Worm (Caenorhabditis elegans) whole organism, L1 larva: ENCODE data around the gene C34F6.7.

ENCODE experiments used
- C16A3.4 ChIP-seq: fragments of 150-350 bp; optimal IDR thresholded peaks from 2 replicates; lab custom pipeline; 2014; ENCODE audit warnings: missing biosample characterization, missing genetic modification characterization
- F16B12.6 ChIP-seq: fragments of 150-350 bp; optimal IDR thresholded peaks from 2 replicates; lab custom pipeline; 2014; ENCODE audit warnings: missing biosample characterization, missing genetic modification characterization
- aha-1 ChIP-seq: fragments of 150-350 bp; optimal IDR thresholded peaks from 2 replicates; lab custom pipeline; 2014; ENCODE audit warnings: missing biosample characterization, missing genetic modification characterization
- aly-2 ChIP-seq: fragments of 150-350 bp; optimal IDR thresholded peaks from 2 replicates; lab custom pipeline; 2014; ENCODE audit warnings: missing biosample characterization, missing genetic modification characterization
- ama-1 ChIP-seq: fragments of 150-350 bp; optimal IDR thresholded peaks from 2 replicates; lab custom pipeline; 2014
- blmp-1 ChIP-seq: fragments of 150-350 bp; optimal IDR thresholded peaks from 2 replicates; lab custom pipeline; 2014; ENCODE audit warnings: missing biosample characterization, missing genetic modification characterization
- ceh-8 ChIP-seq: fragments of 200-800 bp; sonication (Bioruptor generic); optimal IDR thresholded peaks from 2 replicates; lab custom pipeline; 2018; ENCODE audit warnings: mild to moderate bottlenecking, missing genetic modification characterization, moderate library complexity, missing compliant biosample characterization
- efl-1 ChIP-seq, 4 experiments: fragments of 150-350 bp; optimal IDR thresholded peaks in 3 of 4; peaks in 1 of 4; 1 replicate in 1 of 4; 2 replicates in 3 of 4; lab custom pipeline; 2014; ENCODE audit warnings: missing biosample characterization in 2 of 4, missing genetic modification characterization in 2 of 4, missing genetic modification reagents in 2 of 4
- efl-3 ChIP-seq: fragments of 200-800 bp; sonication (Bioruptor generic); optimal IDR thresholded peaks from 2 replicates; lab custom pipeline; 2018; ENCODE audit warnings: mild to moderate bottlenecking, missing genetic modification characterization, missing compliant biosample characterization
- egl-13 ChIP-seq: sonication (generic microtip); optimal IDR thresholded peaks from 2 replicates; lab custom pipeline; 2016; ENCODE audit warnings: missing genotype, missing genetic modification reagents, missing genetic modification characterization, missing compliant biosample characterization
- elt-3 ChIP-seq, 6 experiments: fragments of 150-350 bp in 1 of 6; sonication (generic microtip); optimal IDR thresholded peaks; 2 replicates each; lab custom pipeline; 2017 to 2018; ENCODE audit warnings: missing biosample characterization in 6 of 6, missing genetic modification characterization in 6 of 6, inconsistent platforms in 1 of 6
- ets-5 ChIP-seq: fragments of 200-800 bp; sonication (Bioruptor generic); IDR thresholded peaks from 2 replicates; pipeline ENCODE4 v1.3.6; 2022; ENCODE audit warnings: missing genetic modification characterization, missing compliant biosample characterization
- fkh-10 ChIP-seq: sonication (generic microtip); optimal IDR thresholded peaks from 2 replicates; lab custom pipeline; 2017; ENCODE audit warnings: missing biosample characterization, missing genetic modification reagents, missing genetic modification characterization
- fkh-4 ChIP-seq: sonication (generic microtip); optimal IDR thresholded peaks from 2 replicates; lab custom pipeline; 2016; ENCODE audit warnings: missing compliant biosample characterization, missing genetic modification characterization, borderline replicate concordance
- grh-1 ChIP-seq: fragments of 200-800 bp; sonication (Bioruptor generic); IDR thresholded peaks from 2 replicates; pipeline ENCODE4 v1.3.6; 2022; ENCODE audit warnings: missing genetic modification reagents, missing genetic modification characterization, missing compliant biosample characterization
- hlh-17 ChIP-seq: fragments of 200-800 bp; sonication (Bioruptor generic); optimal IDR thresholded peaks from 2 replicates; lab custom pipeline; 2018; ENCODE audit warnings: missing genetic modification characterization, mild to moderate bottlenecking, missing compliant biosample characterization, moderate library complexity, borderline replicate concordance
- hlh-4 ChIP-seq: sonication (generic microtip); optimal IDR thresholded peaks from 2 replicates; lab custom pipeline; 2016; ENCODE audit warnings: mild to moderate bottlenecking, missing genetic modification characterization, missing compliant biosample characterization
- hpl-2 ChIP-seq: fragments of 150-350 bp; optimal IDR thresholded peaks from 2 replicates; lab custom pipeline; 2014; ENCODE audit warnings: missing biosample characterization, missing genetic modification reagents, missing genetic modification characterization
- isw-1 ChIP-seq: fragments of 200-800 bp; sonication (Bioruptor generic); IDR thresholded peaks from 2 replicates; pipeline ENCODE4 v1.3.6; 2022; ENCODE audit warnings: missing genetic modification characterization, missing compliant biosample characterization
- lin-14 ChIP-seq: fragments of 200-800 bp; sonication (Bioruptor generic); optimal IDR thresholded peaks from 2 replicates; lab custom pipeline; 2018; ENCODE audit warnings: mild to moderate bottlenecking, missing genetic modification characterization, moderate library complexity, missing compliant biosample characterization
- lin-15B ChIP-seq: fragments of 150-350 bp; sonication (generic microtip); optimal IDR thresholded peaks from 3 replicates; lab custom pipeline; 2014; ENCODE audit warnings: missing biosample characterization, missing genetic modification characterization
- lin-35 ChIP-seq, 2 experiments: fragments of 150-350 bp; optimal IDR thresholded peaks; 2 replicates each; lab custom pipeline; 2014; ENCODE audit warnings: missing biosample characterization in 2 of 2, missing genetic modification characterization in 2 of 2, missing genetic modification reagents in 2 of 2
- lir-3 ChIP-seq: sonication (generic microtip); optimal IDR thresholded peaks from 2 replicates; lab custom pipeline; 2016; ENCODE audit warnings: mild to moderate bottlenecking, missing genetic modification characterization, moderate library complexity, missing compliant biosample characterization; ENCODE audit not compliant: poor library complexity
- lsy-2 ChIP-seq, 2 experiments: fragments of 150-350 bp; optimal IDR thresholded peaks; 2 replicates each; lab custom pipeline; 2014; ENCODE audit warnings: missing biosample characterization in 2 of 2, missing genetic modification characterization in 2 of 2
- mab-9 ChIP-seq: fragments of 200-800 bp; sonication (Bioruptor generic); IDR thresholded peaks from 2 replicates; pipeline ENCODE4 v1.3.6; 2022; ENCODE audit warnings: missing genetic modification reagents, missing genetic modification characterization, missing compliant biosample characterization
- nhr-11 ChIP-seq: fragments of 150-350 bp; optimal IDR thresholded peaks from 2 replicates; lab custom pipeline; 2014; ENCODE audit warnings: missing biosample characterization, missing genetic modification characterization
- nhr-12 ChIP-seq: sonication (generic microtip); optimal IDR thresholded peaks from 2 replicates; lab custom pipeline; 2017; ENCODE audit warnings: missing biosample characterization, missing genetic modification characterization
- nhr-19 ChIP-seq: fragments of 200-800 bp; sonication (Bioruptor generic); conservative IDR thresholded peaks from 2 replicates; pipeline ENCODE4 v1.3.6; 2022; ENCODE audit warnings: missing genetic modification characterization, missing compliant biosample characterization
- nhr-20 ChIP-seq: sonication (generic microtip); optimal IDR thresholded peaks from 2 replicates; lab custom pipeline; 2016; ENCODE audit warnings: mild to moderate bottlenecking, missing genetic modification characterization, missing compliant biosample characterization
- nhr-237 ChIP-seq: fragments of 150-350 bp; optimal IDR thresholded peaks from 2 replicates; lab custom pipeline; 2014; ENCODE audit warnings: missing biosample characterization, missing genetic modification characterization
- nhr-28 ChIP-seq: fragments of 150-350 bp; optimal IDR thresholded peaks from 2 replicates; lab custom pipeline; 2014; ENCODE audit warnings: missing biosample characterization, missing genetic modification characterization
- nhr-71 ChIP-seq: sonication (generic microtip); optimal IDR thresholded peaks from 2 replicates; lab custom pipeline; 2016; ENCODE audit warnings: mild to moderate bottlenecking, missing genetic modification characterization, moderate library complexity, missing compliant biosample characterization
- nhr-77 ChIP-seq: fragments of 150-350 bp; optimal IDR thresholded peaks from 2 replicates; lab custom pipeline; 2014; ENCODE audit warnings: missing biosample characterization, missing genetic modification characterization
- nhr-85 ChIP-seq: sonication (generic microtip); peaks from one replicate; lab custom pipeline; 2016; ENCODE audit warnings: missing genetic modification characterization, inconsistent platforms, missing compliant biosample characterization
- nhr-90 ChIP-seq: sonication (generic microtip); optimal IDR thresholded peaks from 2 replicates; lab custom pipeline; 2016; ENCODE audit warnings: mild to moderate bottlenecking, missing genetic modification characterization, missing compliant biosample characterization; ENCODE audit not compliant: poor library complexity
- pag-3 ChIP-seq: sonication (generic microtip); optimal IDR thresholded peaks from 2 replicates; lab custom pipeline; 2017; ENCODE audit warnings: missing genetic modification characterization, mild to moderate bottlenecking, missing compliant biosample characterization, antibody characterized with exemption, borderline replicate concordance; ENCODE audit not compliant: insufficient read depth
- pax-3 ChIP-seq: fragments of 200-800 bp; sonication (Bioruptor generic); optimal IDR thresholded peaks from 2 replicates; lab custom pipeline; 2018; ENCODE audit warnings: mild to moderate bottlenecking, missing genetic modification characterization, moderate library complexity, missing compliant biosample characterization
- pqm-1 ChIP-seq: sonication (generic microtip); optimal IDR thresholded peaks from 3 replicates; lab custom pipeline; 2017; ENCODE audit warnings: missing biosample characterization, missing genetic modification characterization
- rnt-1 ChIP-seq: sonication (generic microtip); optimal IDR thresholded peaks from 2 replicates; lab custom pipeline; 2016; ENCODE audit warnings: mild to moderate bottlenecking, missing genetic modification characterization, moderate library complexity, missing compliant biosample characterization
- snpc-4 ChIP-seq: fragments of 150-350 bp; optimal IDR thresholded peaks from 2 replicates; lab custom pipeline; 2014; ENCODE audit warnings: missing biosample characterization, missing genetic modification characterization
- snu-23 ChIP-seq: sonication (generic microtip); optimal IDR thresholded peaks from 2 replicates; lab custom pipeline; 2016; ENCODE audit warnings: missing genetic modification characterization, missing compliant biosample characterization
- sox-4 ChIP-seq: sonication (generic microtip); optimal IDR thresholded peaks from 2 replicates; lab custom pipeline; 2016; ENCODE audit warnings: missing genetic modification characterization, missing compliant biosample characterization
- tbx-2 ChIP-seq: sonication (generic microtip); optimal IDR thresholded peaks from 2 replicates; lab custom pipeline; 2016; ENCODE audit warnings: missing genetic modification characterization, missing compliant biosample characterization
- tlp-1 ChIP-seq: fragments of 150-350 bp; optimal IDR thresholded peaks from 2 replicates; lab custom pipeline; 2014; ENCODE audit warnings: missing biosample characterization, missing genetic modification characterization
- unc-30 ChIP-seq: sonication (generic microtip); optimal IDR thresholded peaks from 2 replicates; lab custom pipeline; 2017; ENCODE audit warnings: missing biosample characterization, missing genetic modification characterization
- unc-62 ChIP-seq: fragments of 150-350 bp; optimal IDR thresholded peaks from 2 replicates; lab custom pipeline; 2014; ENCODE audit warnings: missing biosample characterization, missing genetic modification reagents, missing genetic modification characterization
- unc-98 ChIP-seq: fragments of 200-800 bp; sonication (Bioruptor generic); IDR thresholded peaks from 2 replicates; pipeline ENCODE4 v1.3.6; 2022; ENCODE audit warnings: missing genetic modification characterization, missing compliant biosample characterization
- vab-15 ChIP-seq: sonication (generic microtip); optimal IDR thresholded peaks from 2 replicates; lab custom pipeline; 2017; ENCODE audit warnings: missing genotype, mild to moderate bottlenecking, missing genetic modification characterization, missing compliant biosample characterization
- zag-1 ChIP-seq: fragments of 150-350 bp; optimal IDR thresholded peaks from 2 replicates; lab custom pipeline; 2014; ENCODE audit warnings: missing biosample characterization, missing genetic modification characterization
- zip-4 ChIP-seq: fragments of 200-800 bp; sonication (Bioruptor generic); optimal IDR thresholded peaks from 2 replicates; lab custom pipeline; 2018; ENCODE audit warnings: mild to moderate bottlenecking, missing genetic modification characterization, moderate library complexity, missing compliant biosample characterization
- ztf-11 ChIP-seq, 2 experiments: sonication (generic microtip); optimal IDR thresholded peaks; 2 replicates each; lab custom pipeline; 2016 to 2017; ENCODE audit warnings: missing genetic modification characterization in 2 of 2, missing biosample characterization in 1 of 2, missing compliant biosample characterization in 1 of 2

The C34F6.7 gene

DNA sequence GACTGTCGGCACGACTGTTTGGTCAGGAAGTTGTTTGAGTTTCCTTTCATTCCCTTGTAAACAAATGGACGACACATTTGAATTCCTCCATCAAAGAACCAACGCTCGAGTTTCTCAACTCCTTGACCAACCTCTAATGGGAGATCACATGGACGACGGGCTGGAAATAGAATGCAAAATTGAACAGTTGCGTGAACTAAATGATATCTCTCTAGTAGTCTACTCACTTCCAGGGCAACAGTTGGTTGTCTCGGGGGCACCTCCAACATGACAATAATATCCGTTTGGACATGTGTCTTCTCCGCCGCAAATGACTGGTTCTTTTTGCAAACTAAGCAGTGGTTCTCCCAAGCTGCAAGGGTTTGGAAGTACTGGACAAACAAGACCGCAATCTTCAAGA, 21.6 kb downstream of the C34F6.7 start:
- no peak for TF ChIP-seq pqm-1
- TF ChIP-seq efl-1 (optimal IDR thresholded peaks at IDR 0.05; lab: Kevin White, UChicago) = no peak
- peak in 1 of 2 experiments; percentile 73 for TF ChIP-seq efl-1 (GFP tag; optimal IDR thresholded peaks at IDR 0.05 in 1 of 2; lab: Kevin White, UChicago)
- 0 out of 2 replicates have a peak, but pooled peaks have one; percentile 25 for TF ChIP-seq unc-98 (GFP tag; lab: Robert Waterston, UW)
- TF ChIP-seq rnt-1 (tag; lab: Kevin White, UChicago) = peak; percentile 57
- peak; percentile 65 for TF ChIP-seq lin-14
- TF ChIP-seq nhr-71 = peak; percentile 52
- TF ChIP-seq, all 84 proteins: peak for 5

DNA sequence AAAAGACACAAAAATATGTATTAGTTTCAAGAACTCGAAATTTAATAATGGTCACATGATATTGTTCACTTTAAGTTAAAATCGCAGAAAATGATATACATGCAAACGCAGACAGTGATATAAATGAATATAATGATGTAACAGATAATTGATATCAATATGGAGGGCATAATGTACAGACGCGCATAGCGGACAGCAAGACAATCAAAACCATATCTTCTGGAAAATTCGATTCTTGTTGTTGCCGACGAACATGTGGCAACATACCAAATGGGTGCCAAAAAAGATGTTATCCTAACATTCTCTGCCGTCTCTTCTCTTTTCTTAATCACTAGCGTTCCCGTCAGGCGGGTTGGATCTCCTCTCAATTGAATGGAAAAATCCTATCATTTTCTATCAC, 24.8 kb downstream of the C34F6.7 start:
- TF ChIP-seq snu-23 = peak; percentile 54
- no peak for TF ChIP-seq unc-62 (GFP tag; lab: Kevin White, UChicago)
- TF ChIP-seq nhr-19 (GFP tag; lab: Robert Waterston, UW) = no peak
- no peak for TF ChIP-seq ceh-8 (GFP tag; lab: Kevin White, UChicago)
- TF ChIP-seq ztf-11 (tag; optimal IDR thresholded peaks at IDR 0.05; lab: Kevin White, UChicago) = no peak
- TF ChIP-seq aha-1 (tag; lab: Kevin White, UChicago) = no peak
- TF ChIP-seq nhr-28 (tag; lab: Kevin White, UChicago) = no peak
- TF ChIP-seq zip-4 (GFP tag; lab: Kevin White, UChicago) = no peak
- no peak for TF ChIP-seq tbx-2
- no peak for TF ChIP-seq tlp-1 (tag; lab: Kevin White, UChicago)
- TF ChIP-seq vab-15 = no peak
- peak in 3 of 6 experiments; percentile 7 to 82 (median 31) for TF ChIP-seq elt-3 (tag; optimal IDR thresholded peaks at IDR 0.05; lab: Kevin White, UChicago)
- TF ChIP-seq nhr-77 (tag; lab: Kevin White, UChicago) = no peak
- no peak for TF ChIP-seq nhr-12 (tag; lab: Kevin White, UChicago)
- TF ChIP-seq isw-1 (GFP tag; lab: Robert Waterston, UW) = no peak
- TF ChIP-seq sox-4 (tag; lab: Kevin White, UChicago) = no peak
- no peak for TF ChIP-seq hpl-2 (GFP tag; lab: Kevin White, UChicago)
- peak in 1 of 2 experiments; percentile 50 for TF ChIP-seq lin-35 (GFP tag; optimal IDR thresholded peaks at IDR 0.05; lab: Kevin White, UChicago)
- TF ChIP-seq pag-3 (tag; lab: Kevin White, UChicago) = peak; percentile 82
- TF ChIP-seq lin-14 = peak; percentile 48
- no peak for TF ChIP-seq snpc-4
- no peak for TF ChIP-seq nhr-237 (tag; lab: Kevin White, UChicago)
- TF ChIP-seq nhr-90 (tag; lab: Kevin White, UChicago) = no peak
- TF ChIP-seq egl-13 (tag; lab: Kevin White, UChicago) = no peak
- TF ChIP-seq F16B12.6 (tag; lab: Kevin White, UChicago) = no peak
- TF ChIP-seq blmp-1 (tag; lab: Kevin White, UChicago) = peak; percentile 49
- TF ChIP-seq ama-1 = no peak
- TF ChIP-seq ets-5 (GFP tag; lab: Robert Waterston, UW) = no peak
- TF ChIP-seq hlh-4 = no peak
- peak; percentile 0 for TF ChIP-seq rnt-1 (tag; lab: Kevin White, UChicago)
- TF ChIP-seq lir-3 (tag; lab: Kevin White, UChicago) = no peak
- TF ChIP-seq C16A3.4 (tag; lab: Kevin White, UChicago) = no peak
- no peak for TF ChIP-seq hlh-17
- TF ChIP-seq nhr-11 (tag; lab: Kevin White, UChicago) = no peak
- TF ChIP-seq unc-30 = no peak
- no peak for TF ChIP-seq lin-15B (tag; lab: Kevin White, UChicago)
- no peak for TF ChIP-seq fkh-4 (tag; lab: Kevin White, UChicago)
- peak; percentile 63 for TF ChIP-seq nhr-85 (tag; lab: Kevin White, UChicago)
- no peak for TF ChIP-seq zag-1
- TF ChIP-seq grh-1 (GFP tag; lab: Robert Waterston, UW) = no peak
- TF ChIP-seq pax-3 (tag; lab: Kevin White, UChicago) = no peak
- no peak for TF ChIP-seq efl-3 (GFP tag; lab: Kevin White, UChicago)
- peak; percentile 61 for TF ChIP-seq nhr-20 (tag; lab: Kevin White, UChicago)
- no peak for TF ChIP-seq fkh-10
- TF ChIP-seq unc-98 (GFP tag; lab: Robert Waterston, UW) = no peak
- TF ChIP-seq lsy-2 (tag; optimal IDR thresholded peaks at IDR 0.05; lab: Kevin White, UChicago) = no peak
- no peak for TF ChIP-seq mab-9
- no peak for TF ChIP-seq aly-2 (tag; lab: Kevin White, UChicago)
